Worm (Caenorhabditis elegans) whole organism, midembryonic: ENCODE measurements around the gene hrg-1.

Source experiments
- T22C8.4 ChIP-seq: fragments of 200-800 bp; sonication (Bioruptor generic); IDR thresholded peaks from 2 replicates; pipeline ENCODE4 v1.3.6; 2022; ENCODE audit warnings: missing genetic modification characterization, missing compliant biosample characterization
- cog-1 ChIP-seq: sonication (generic microtip); optimal IDR thresholded peaks from 2 replicates; lab custom pipeline; 2016; ENCODE audit warnings: missing genetic modification characterization, missing compliant biosample characterization
- flt-1 ChIP-seq: fragments of 200-800 bp; sonication (Bioruptor generic); IDR thresholded peaks from 2 replicates; pipeline ENCODE4 v1.3.6; 2022; ENCODE audit warnings: missing genetic modification characterization, missing compliant biosample characterization
- klf-2 ChIP-seq: fragments of 200-800 bp; sonication (Bioruptor generic); conservative IDR thresholded peaks from 2 replicates; pipeline ENCODE4 v1.3.6; 2022; ENCODE audit warnings: missing genetic modification reagents, missing genetic modification characterization, missing compliant biosample characterization
- med-1 ChIP-seq: sonication (generic microtip); optimal IDR thresholded peaks from 2 replicates; lab custom pipeline; 2017; ENCODE audit warnings: missing genetic modification characterization, mild to moderate bottlenecking, missing compliant biosample characterization, antibody characterized with exemption, missing genetic modification reagents; ENCODE audit not compliant: insufficient read depth
- ref-1 ChIP-seq: fragments of 200-800 bp; sonication (Bioruptor generic); conservative IDR thresholded peaks from 2 replicates; pipeline ENCODE4 v1.3.6; 2022; ENCODE audit warnings: missing genetic modification reagents, missing genetic modification characterization, missing compliant biosample characterization
- tab-1 ChIP-seq: fragments of 200-800 bp; sonication (Bioruptor generic); IDR thresholded peaks from 2 replicates; pipeline ENCODE4 v1.3.6; 2022; ENCODE audit warnings: missing genetic modification characterization, missing compliant biosample characterization
- ztf-23 ChIP-seq: fragments of 200-800 bp; sonication (Bioruptor generic); IDR thresholded peaks from 2 replicates; pipeline ENCODE4 v1.3.6; 2022; ENCODE audit warnings: missing genetic modification reagents, missing genetic modification characterization, missing compliant biosample characterization
- ztf-29 ChIP-seq: fragments of 200-800 bp; sonication (Bioruptor generic); IDR thresholded peaks from 2 replicates; pipeline ENCODE4 v1.3.6; 2022; ENCODE audit warnings: missing genetic modification reagents, missing genetic modification characterization, missing compliant biosample characterization

hrg-1 gene

DNA sequence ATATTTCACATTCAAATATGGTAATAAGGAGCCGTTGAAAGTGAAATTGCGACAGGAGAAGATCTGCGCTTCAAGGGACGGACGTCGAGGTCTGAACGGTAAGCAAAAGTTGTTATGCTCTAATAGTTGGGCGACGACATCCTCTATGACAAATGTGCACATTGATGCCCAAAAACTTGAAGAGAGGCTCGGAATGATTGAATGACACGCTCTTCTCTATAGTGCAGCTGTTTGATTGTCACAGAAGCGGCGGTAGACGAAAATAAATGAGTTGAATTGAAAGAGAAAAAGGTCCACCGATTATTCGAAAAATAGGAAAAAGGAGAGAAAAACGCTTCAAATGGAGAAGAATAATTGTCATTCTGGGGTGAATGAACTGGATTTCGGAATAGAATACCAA lies 56.8 kb downstream of the hrg-1 start:
- TF ChIP-seq T22C8.4 (GFP tag; lab: Robert Waterston, UW) = no peak
- no peak for TF ChIP-seq cog-1 (tag; lab: Kevin White, UChicago)
- TF ChIP-seq tab-1 (GFP tag; lab: Robert Waterston, UW) = no peak
- TF ChIP-seq ref-1 = no peak
- no peak for TF ChIP-seq flt-1 (GFP tag; lab: Robert Waterston, UW)
- TF ChIP-seq ztf-23 = no peak
- TF ChIP-seq med-1 = no peak
- TF ChIP-seq ztf-29 (GFP tag; lab: Robert Waterston, UW) = no peak
- TF ChIP-seq klf-2 = no peak

ce11 chrX:3958252-3958651 lies 57.8 kb downstream of the hrg-1 start, which contains the start of gene lin-18:
TSS of gene lin-18 (plus strand) at chrX:3958552.
- TF ChIP-seq T22C8.4 (GFP tag; lab: Robert Waterston, UW) = no peak
- TF ChIP-seq cog-1 (tag; lab: Kevin White, UChicago) = no peak
- no peak for TF ChIP-seq ztf-29 (GFP tag; lab: Robert Waterston, UW)
- no peak for TF ChIP-seq flt-1 (GFP tag; lab: Robert Waterston, UW)
- TF ChIP-seq med-1 = no peak
- TF ChIP-seq klf-2 = no peak
- no peak for TF ChIP-seq ztf-23
- no peak for TF ChIP-seq ref-1
- no peak for TF ChIP-seq tab-1 (GFP tag; lab: Robert Waterston, UW)
